Worm (Caenorhabditis elegans) whole organism, early embryonic: ENCODE measurements around the gene C08E8.3.

Source experiments
- B0310.2 ChIP-seq: sonication (generic microtip); optimal IDR thresholded peaks from 2 replicates; lab custom pipeline; 2016; ENCODE audit warnings: mild to moderate bottlenecking, missing genetic modification characterization, missing compliant biosample characterization
- aly-1 ChIP-seq: sonication (generic microtip); optimal IDR thresholded peaks from 2 replicates; lab custom pipeline; 2016; ENCODE audit warnings: missing genetic modification characterization, missing compliant biosample characterization
- ama-1 ChIP-seq: fragments of 150-350 bp; optimal IDR thresholded peaks from 2 replicates; lab custom pipeline; 2014
- ceh-13 ChIP-seq: fragments of 200-800 bp; sonication (Bioruptor generic); optimal IDR thresholded peaks from 2 replicates; lab custom pipeline; 2018; ENCODE audit warnings: mild to moderate bottlenecking, missing genetic modification characterization, missing compliant biosample characterization
- ceh-36 ChIP-seq: sonication (generic microtip); optimal IDR thresholded peaks from 2 replicates; lab custom pipeline; 2016; ENCODE audit warnings: missing genetic modification characterization, inconsistent platforms, missing compliant biosample characterization
- flt-1 ChIP-seq: fragments of 200-800 bp; sonication (Bioruptor generic); IDR thresholded peaks from 2 replicates; pipeline ENCODE4 v1.3.6; 2022; ENCODE audit warnings: missing genetic modification characterization, missing compliant biosample characterization
- hmbx-1 ChIP-seq: sonication (generic microtip); optimal IDR thresholded peaks from 2 replicates; lab custom pipeline; 2016; ENCODE audit warnings: mild to moderate bottlenecking, missing genetic modification characterization, missing compliant biosample characterization
- hnd-1 ChIP-seq: sonication (generic microtip); optimal IDR thresholded peaks from 2 replicates; lab custom pipeline; 2016; ENCODE audit warnings: missing genetic modification characterization, missing compliant biosample characterization
- pes-1 ChIP-seq: fragments of 200-800 bp; sonication (Bioruptor generic); IDR thresholded peaks from 2 replicates; pipeline ENCODE4 v1.3.6; 2022; ENCODE audit warnings: missing genetic modification reagents, missing genetic modification characterization, missing compliant biosample characterization
- tbx-11 ChIP-seq: fragments of 200-800 bp; sonication (Bioruptor generic); IDR thresholded peaks from 2 replicates; pipeline ENCODE4 v1.3.6; 2022; ENCODE audit warnings: missing genetic modification characterization, missing compliant biosample characterization
- tbx-37 ChIP-seq: fragments of 200-800 bp; sonication (Bioruptor generic); conservative IDR thresholded peaks from 2 replicates; pipeline ENCODE4 v1.3.6; 2022; ENCODE audit warnings: missing genetic modification reagents, missing genetic modification characterization, missing compliant biosample characterization
- tra-4 ChIP-seq: sonication (generic microtip); optimal IDR thresholded peaks from 2 replicates; lab custom pipeline; 2017; ENCODE audit warnings: missing genetic modification characterization, missing compliant biosample characterization

The C08E8.3 gene

ce11 chrV:18395649-18396048, 45.7 kb downstream of the C08E8.3 start, which contains the start of gene Y51A2B.9:
Gene Y51A2B.9, minus strand, starts transcription at chrV:18395749.
- no peak for TF ChIP-seq tbx-37 (GFP tag; lab: Robert Waterston, UW)
- no peak for TF ChIP-seq tra-4 (tag; lab: Kevin White, UChicago)
- no peak for TF ChIP-seq ama-1
- no peak for TF ChIP-seq hmbx-1 (tag; lab: Kevin White, UChicago)
- TF ChIP-seq ceh-13: no peak
- TF ChIP-seq ceh-36: no peak
- no peak for TF ChIP-seq tbx-11 (GFP tag; lab: Robert Waterston, UW)
- TF ChIP-seq aly-1: no peak
- no peak for TF ChIP-seq hnd-1 (tag; lab: Kevin White, UChicago)
- no peak for TF ChIP-seq B0310.2 (tag; lab: Kevin White, UChicago)
- no peak for TF ChIP-seq pes-1 (GFP tag; lab: Robert Waterston, UW)
- no peak for TF ChIP-seq flt-1

ce11 chrV:18397814-18398213, 47.9 kb downstream of the C08E8.3 start, which contains the start of gene Y51A2B.16:
Gene Y51A2B.16, minus strand, starts transcription at chrV:18397914.
- TF ChIP-seq tbx-11 (GFP tag; lab: Robert Waterston, UW): no peak
- no peak for TF ChIP-seq ama-1
- TF ChIP-seq B0310.2 (tag; lab: Kevin White, UChicago): no peak
- TF ChIP-seq pes-1 (GFP tag; lab: Robert Waterston, UW): no peak
- TF ChIP-seq tbx-37 (GFP tag; lab: Robert Waterston, UW): no peak
- TF ChIP-seq aly-1: no peak
- TF ChIP-seq tra-4 (tag; lab: Kevin White, UChicago): no peak
